Fruit fly (Drosophila melanogaster): ENCODE data around the gene CkIIalpha-i1.

CkIIalpha-i1 gene

dm6 chr3L:15825493-15826209 lies 8.9 kb downstream of the CkIIalpha-i1 start (continued):
- TF ChIP-seq CG5245 (GFP tag; optimal IDR thresholded peaks at IDR 0.05) = no peak
- TF ChIP-seq CG11504 (tag; optimal IDR thresholded peaks at IDR 0.05) = peak; percentile 22
- no peak for TF ChIP-seq CG9797 (GFP tag; optimal IDR thresholded peaks at IDR 0.05)
- TF ChIP-seq CG1792 (GFP tag; optimal IDR thresholded peaks at IDR 0.05) = peak; percentile 10
- no peak for TF ChIP-seq CG7372 (GFP tag; IDR thresholded peaks at IDR 0.05)
- no peak for TF ChIP-seq Sox100B (GFP tag; optimal IDR thresholded peaks at IDR 0.05)
- TF ChIP-seq Myb (GFP tag; optimal IDR thresholded peaks at IDR 0.05) = peak; percentile 22
- peak; percentile 44; the same call in 1 of the 3 replicates for TF ChIP-seq CG34422 (GFP tag; IDR thresholded peaks at IDR 0.05)
- TF ChIP-seq klu (GFP tag; IDR thresholded peaks at IDR 0.05) = no peak
- no peak for TF ChIP-seq zen (tag; optimal IDR thresholded peaks at IDR 0.05)
- TF ChIP-seq Dfd (GFP tag; optimal IDR thresholded peaks at IDR 0.05) = no peak
- TF ChIP-seq dan (GFP tag; IDR thresholded peaks at IDR 0.05) = no peak
- TF ChIP-seq CG6689 (GFP tag; IDR thresholded peaks at IDR 0.05) = peak; percentile 9; the same call in 1 of the 2 replicates
- no peak for TF ChIP-seq CG15011 (GFP tag; optimal IDR thresholded peaks at IDR 0.05)
- TF ChIP-seq CG18262 (tag; optimal IDR thresholded peaks at IDR 0.05) = no peak
- TF ChIP-seq Atf3 (GFP tag; optimal IDR thresholded peaks at IDR 0.05) = no peak
- no peak for TF ChIP-seq CoRest (tag; optimal IDR thresholded peaks at IDR 0.05)
- TF ChIP-seq cato (GFP tag; optimal IDR thresholded peaks at IDR 0.05; ENCODE audit: borderline replicate concordance) = no peak
- no peak for TF ChIP-seq gfzf (GFP tag; optimal IDR thresholded peaks at IDR 0.05)
- TF ChIP-seq crc (GFP tag; optimal IDR thresholded peaks at IDR 0.05) = no peak
- TF ChIP-seq sob (GFP tag; IDR thresholded peaks at IDR 0.05) = peak; percentile 56; the same call in 1 of the 2 replicates
- TF ChIP-seq repo (GFP tag; optimal IDR thresholded peaks at IDR 0.05) = no peak
- no peak for TF ChIP-seq CG11696 (GFP tag; IDR thresholded peaks at IDR 0.05)
- TF ChIP-seq CG17802 (tag; optimal IDR thresholded peaks at IDR 0.05) = no peak
- no peak for TF ChIP-seq wor (GFP tag; IDR thresholded peaks at IDR 0.05)
- TF ChIP-seq MBD-R2 (GFP tag; IDR thresholded peaks at IDR 0.05) = no peak
- TF ChIP-seq gcm2 (GFP tag; optimal IDR thresholded peaks at IDR 0.05) = peak; percentile 3
- TF ChIP-seq gsb (GFP tag; IDR thresholded peaks at IDR 0.05) = no peak
- TF ChIP-seq dmrt11E (tag; optimal IDR thresholded peaks at IDR 0.05) = no peak
- TF ChIP-seq CG17328 (GFP tag; IDR thresholded peaks at IDR 0.05) = no peak; the same call in 1 of the 2 replicates
- TF ChIP-seq Pdp1 (GFP tag; optimal IDR thresholded peaks at IDR 0.05) = peak in 1 of 2 experiments; percentile 81
- no peak for TF ChIP-seq CG6791 (GFP tag; IDR thresholded peaks at IDR 0.05; ENCODE audit: partially characterized antibody)
- TF ChIP-seq Dad (GFP tag; optimal IDR thresholded peaks at IDR 0.05) = peak; percentile 15
- TF ChIP-seq vfl (GFP tag; optimal IDR thresholded peaks at IDR 0.05) = no peak
- TF ChIP-seq CG11093 (GFP tag; IDR thresholded peaks at IDR 0.05) = no peak
- peak; percentile 15 for TF ChIP-seq CG6854 (GFP tag; optimal IDR thresholded peaks at IDR 0.05)
- TF ChIP-seq CG6765 (GFP tag; optimal IDR thresholded peaks at IDR 0.05) = peak; percentile 50
- TF ChIP-seq CG16863 (GFP tag; optimal IDR thresholded peaks at IDR 0.05) = no peak
- TF ChIP-seq Vsx1 (GFP tag; optimal IDR thresholded peaks at IDR 0.05) = peak; percentile 54
- peak; percentile 22 for TF ChIP-seq CG1529 (GFP tag; optimal IDR thresholded peaks at IDR 0.05)
- TF ChIP-seq ara (GFP tag; IDR thresholded peaks at IDR 0.05) = peak; percentile 55; the same call in 1 of the 2 replicates
- TF ChIP-seq bcd (GFP tag; optimal IDR thresholded peaks at IDR 0.05) = no peak
- TF ChIP-seq CG12236 (GFP tag; optimal IDR thresholded peaks at IDR 0.05) = no peak
- peak; percentile 11 for TF ChIP-seq caup (GFP tag; optimal IDR thresholded peaks at IDR 0.05; ENCODE audit: severe bottlenecking)
- TF ChIP-seq CG4707 (GFP tag; optimal IDR thresholded peaks at IDR 0.05) = no peak
- TF ChIP-seq twi (tag; optimal IDR thresholded peaks at IDR 0.05) = no peak
- TF ChIP-seq sens-2 (GFP tag; IDR thresholded peaks at IDR 0.05) = no peak
- peak; percentile 75 for TF ChIP-seq YL-1 (GFP tag; optimal IDR thresholded peaks at IDR 0.05)
- TF ChIP-seq Tbp (GFP tag; optimal IDR thresholded peaks at IDR 0.05) = no peak
- peak; percentile 35 for TF ChIP-seq sug (tag; optimal IDR thresholded peaks at IDR 0.05)
